Fruit fly (Drosophila melanogaster): ENCODE data around the gene CG31301.

Gene CG31301

dm6 chr3R:15319912-15320746 is 25.9 kb upstream of the CG31301 start, which contains the start of the genes CG6276 and CG44040:
TSS of gene CG6276 (minus strand) at chr3R:15320069.
TSS of gene CG44040 (plus strand) at chr3R:15320378.
- no peak for TF ChIP-seq Trl (optimal IDR thresholded peaks at IDR 0.05)
- no peak for TF ChIP-seq Trl (GFP tag; optimal IDR thresholded peaks at IDR 0.05)
- TF ChIP-seq CG31224 (GFP tag; IDR thresholded peaks at IDR 0.05), result no peak
- TF ChIP-seq CG13123 (GFP tag; optimal IDR thresholded peaks at IDR 0.05), result no peak
- no peak for TF ChIP-seq ftz-f1 (GFP tag; optimal IDR thresholded peaks at IDR 0.05)
- no peak for TF ChIP-seq dmrt11E (tag; optimal IDR thresholded peaks at IDR 0.05)
- TF ChIP-seq CG18764 (GFP tag; optimal IDR thresholded peaks at IDR 0.05), result no peak
- no peak for TF ChIP-seq ERR (GFP tag; optimal IDR thresholded peaks at IDR 0.05)
- TF ChIP-seq Myb (GFP tag; optimal IDR thresholded peaks at IDR 0.05), result no peak
- peak; percentile 49 for TF ChIP-seq sug (tag; optimal IDR thresholded peaks at IDR 0.05)
- TF ChIP-seq Eip74EF (GFP tag; optimal IDR thresholded peaks at IDR 0.05), result no peak
- TF ChIP-seq CG14014 (GFP tag; IDR thresholded peaks at IDR 0.05), result peak; percentile 54; the same call in 1 of the 2 replicates
- TF ChIP-seq CG1602 (GFP tag; optimal IDR thresholded peaks at IDR 0.05), result no peak
- TF ChIP-seq Dbx (GFP tag; IDR thresholded peaks at IDR 0.05), result peak; percentile 40; the same call in 1 of the 3 replicates
- TF ChIP-seq CHES-1-like (GFP tag; optimal IDR thresholded peaks at IDR 0.05), result peak; percentile 30
- peak; percentile 22 for TF ChIP-seq CG10462 (GFP tag; optimal IDR thresholded peaks at IDR 0.05)
- TF ChIP-seq CG4820 (GFP tag; optimal IDR thresholded peaks at IDR 0.05), result peak; percentile 99
- no peak for TF ChIP-seq Bteb2 (GFP tag; optimal IDR thresholded peaks at IDR 0.05)
- TF ChIP-seq gem (tag; optimal IDR thresholded peaks at IDR 0.05), result peak; percentile 64
- peak; percentile 34 to 48 for TF ChIP-seq Pdp1 (GFP tag; optimal IDR thresholded peaks at IDR 0.05)
- TF ChIP-seq ac (GFP tag; optimal IDR thresholded peaks at IDR 0.05), result no peak
- no peak for TF ChIP-seq HLH4C (GFP tag; IDR thresholded peaks at IDR 0.05; ENCODE audit: partially characterized antibody)
- peak; percentile 32 for TF ChIP-seq CG8388 (GFP tag; optimal IDR thresholded peaks at IDR 0.05)
- TF ChIP-seq Atf6 (GFP tag; IDR thresholded peaks at IDR 0.05), result peak; percentile 62; the same call in 1 of the 2 replicates
- TF ChIP-seq B-H1 (GFP tag; IDR thresholded peaks at IDR 0.05), result no peak; the same call in 2 of the 3 replicates
- TF ChIP-seq CG4617 (GFP tag; optimal IDR thresholded peaks at IDR 0.05; ENCODE audit: borderline replicate concordance), result peak; percentile 24
- peak; percentile 23 for TF ChIP-seq Asciz (GFP tag; optimal IDR thresholded peaks at IDR 0.05)
- no peak for TF ChIP-seq Oaz (GFP tag; IDR thresholded peaks at IDR 0.05)
- TF ChIP-seq CG2120 (GFP tag; optimal IDR thresholded peaks at IDR 0.05), result peak; percentile 68
- peak; percentile 56 for TF ChIP-seq sob (GFP tag; IDR thresholded peaks at IDR 0.05)
- no peak for TF ChIP-seq ken (GFP tag; IDR thresholded peaks at IDR 0.05)
- TF ChIP-seq Chrac-16 (GFP tag; optimal IDR thresholded peaks at IDR 0.05), result no peak
- TF ChIP-seq wor (GFP tag; IDR thresholded peaks at IDR 0.05), result no peak
- TF ChIP-seq fu2 (GFP tag; optimal IDR thresholded peaks at IDR 0.05), result no peak
- no peak for TF ChIP-seq CTCF (GFP tag; optimal IDR thresholded peaks at IDR 0.05)
- TF ChIP-seq pum (GFP tag; optimal IDR thresholded peaks at IDR 0.05), result peak; percentile 33
- TF ChIP-seq CG1603 (tag; optimal IDR thresholded peaks at IDR 0.05), result peak; percentile 55
- peak; percentile 65 for TF ChIP-seq Rfx (GFP tag; IDR thresholded peaks at IDR 0.05)
- peak; percentile 64 for TF ChIP-seq Hmr (GFP tag; optimal IDR thresholded peaks at IDR 0.05)
- TF ChIP-seq ssp (GFP tag; IDR thresholded peaks at IDR 0.05), result no peak
- peak; percentile 38 for TF ChIP-seq CG8281 (tag; optimal IDR thresholded peaks at IDR 0.05)
- no peak for TF ChIP-seq CG34422 (GFP tag; IDR thresholded peaks at IDR 0.05)
- TF ChIP-seq CG11723 (GFP tag; optimal IDR thresholded peaks at IDR 0.05), result peak; percentile 22
- TF ChIP-seq bowl (GFP tag; IDR thresholded peaks at IDR 0.05), result no peak
- no peak for TF ChIP-seq rib (GFP tag; IDR thresholded peaks at IDR 0.05)
- no peak for TF ChIP-seq vnd (GFP tag; IDR thresholded peaks at IDR 0.05; ENCODE audit: partially characterized antibody)
- no peak for TF ChIP-seq chm (GFP tag; IDR thresholded peaks at IDR 0.05)
- no peak for TF ChIP-seq CG6254 (GFP tag; optimal IDR thresholded peaks at IDR 0.05)
- TF ChIP-seq CG14965 (GFP tag; optimal IDR thresholded peaks at IDR 0.05; ENCODE audit: borderline replicate concordance), result no peak
- peak; percentile 27 for TF ChIP-seq PHDP (tag; optimal IDR thresholded peaks at IDR 0.05)
